Fruit fly (Drosophila melanogaster) Kc167 (cell line): Measurements from ENCODE around the gene CG34265.

Source experiments
- Myc ChIP-seq: fragments of >200 bp; optimal IDR thresholded peaks from 2 replicates; lab custom pipeline; 2017; ENCODE audit warnings: missing external identifiers
- h ChIP-seq: fragments of >200 bp; optimal IDR thresholded peaks from 3 replicates; lab custom pipeline; 2018; ENCODE audit warnings: missing external identifiers
- insv ChIP-seq: fragments of >200 bp; optimal IDR thresholded peaks from 3 replicates; lab custom pipeline; 2018; ENCODE audit warnings: missing external identifiers
- psq ChIP-seq: fragments of >200 bp; optimal IDR thresholded peaks from 2 replicates; lab custom pipeline; 2017; ENCODE audit warnings: missing external identifiers

DNA sequence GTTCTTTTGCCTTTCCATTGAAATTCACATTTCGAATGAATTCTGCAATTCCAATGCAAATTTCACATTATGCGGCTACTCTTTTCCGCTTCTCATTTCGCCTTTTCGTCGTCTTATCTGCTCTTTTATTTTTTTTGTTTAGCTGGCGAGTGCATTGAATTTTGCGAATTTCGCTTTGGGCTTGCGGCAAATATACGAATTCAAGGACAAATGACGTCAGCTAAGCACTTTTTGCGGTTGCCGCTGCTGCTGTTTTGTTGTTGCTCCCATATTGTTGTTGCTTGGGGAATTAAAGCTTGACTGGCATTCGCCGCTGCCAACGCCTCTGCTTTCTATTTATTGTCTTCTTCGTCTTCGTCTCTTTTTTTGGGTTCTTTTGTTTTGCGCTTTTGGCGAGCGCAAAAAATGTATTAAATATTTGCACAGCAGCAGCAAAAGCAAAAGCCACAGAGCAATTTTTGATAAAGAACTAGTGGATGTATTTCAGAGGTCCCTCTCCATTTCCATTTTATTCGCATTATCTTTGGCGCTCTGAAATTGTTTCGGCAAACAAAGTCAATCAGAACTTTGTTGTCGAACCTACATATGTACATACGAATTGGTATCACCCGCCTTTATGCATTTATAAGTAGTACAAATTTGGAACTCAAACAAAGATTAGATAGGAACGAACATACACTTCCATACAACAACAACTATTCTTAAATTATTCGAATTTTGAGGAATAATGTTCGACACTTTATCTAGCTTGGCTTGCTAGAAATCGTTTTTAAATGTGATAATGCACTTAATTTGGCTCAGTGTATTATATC, 28.3 kb upstream of the CG34265 start:
- TF ChIP-seq Myc (lab: Kevin White, UChicago), result no peak
- no peak for TF ChIP-seq psq
- TF ChIP-seq h (lab: Kevin White, UChicago), result no peak
- TF ChIP-seq insv (lab: Kevin White, UChicago), result no peak
